Worm (Caenorhabditis elegans): ENCODE data around the gene srg-61.

srg-61 gene

ce11 chrV:2727101-2727500 lies 13.0 kb downstream of the srg-61 start, which contains the start of gene str-13:
str-13 (minus strand) TSS chrV:2727201.
- TF ChIP-seq nhr-11 (tag; optimal IDR thresholded peaks at IDR 0.05), result no peak
- no peak for TF ChIP-seq skn-1 (tag; optimal IDR thresholded peaks at IDR 0.05)
- no peak for TF ChIP-seq pha-4 (tag; optimal IDR thresholded peaks at IDR 0.05)
- TF ChIP-seq unc-62 (GFP tag; optimal IDR thresholded peaks at IDR 0.05), result no peak
- no peak for TF ChIP-seq fos-1 (tag; optimal IDR thresholded peaks at IDR 0.05)
- no peak for TF ChIP-seq nhr-25 (tag; optimal IDR thresholded peaks at IDR 0.05)
- TF ChIP-seq nhr-12 (tag; optimal IDR thresholded peaks at IDR 0.05), result no peak
- no peak for TF ChIP-seq ceh-28 (tag; optimal IDR thresholded peaks at IDR 0.05)
- TF ChIP-seq ceh-82 (tag; optimal IDR thresholded peaks at IDR 0.05), result no peak
- TF ChIP-seq elt-1 (tag; optimal IDR thresholded peaks at IDR 0.05), result no peak
- no peak for TF ChIP-seq ztf-11 (tag; optimal IDR thresholded peaks at IDR 0.05)
- TF ChIP-seq daf-12 (tag; optimal IDR thresholded peaks at IDR 0.05), result no peak
- TF ChIP-seq tbx-2 (tag; optimal IDR thresholded peaks at IDR 0.05), result no peak
- TF ChIP-seq mdl-1 (tag; optimal IDR thresholded peaks at IDR 0.05), result no peak
- no peak for TF ChIP-seq lin-15B (tag; optimal IDR thresholded peaks at IDR 0.05)
- TF ChIP-seq nhr-43 (tag; optimal IDR thresholded peaks at IDR 0.05; ENCODE audit: poor library complexity, severe bottlenecking), result no peak
- TF ChIP-seq elt-3 (tag; optimal IDR thresholded peaks at IDR 0.05), result no peak

- TF ChIP-seq eor-1 (tag; optimal IDR thresholded peaks at IDR 0.05), result no peak
- TF ChIP-seq nfya-1 (tag; optimal IDR thresholded peaks at IDR 0.05; ENCODE audit: insufficient read depth), result no peak
- TF ChIP-seq nhr-77 (tag; optimal IDR thresholded peaks at IDR 0.05), result no peak
- no peak for TF ChIP-seq lsy-12 (tag; optimal IDR thresholded peaks at IDR 0.05)
- no peak for TF ChIP-seq mml-1 (tag; optimal IDR thresholded peaks at IDR 0.05)
- TF ChIP-seq elt-1 (tag; optimal IDR thresholded peaks at IDR 0.05), result no peak
- TF ChIP-seq lin-15B (tag; optimal IDR thresholded peaks at IDR 0.05), result no peak
- TF ChIP-seq elt-2 (tag; optimal IDR thresholded peaks at IDR 0.05), result no peak
These were observed 14.9 kb downstream of the srg-61 start, which contains the start of gene srg-59 for ce11 chrV:2725225-2725624. srg-59 (minus strand) TSS chrV:2725325.

DNA sequence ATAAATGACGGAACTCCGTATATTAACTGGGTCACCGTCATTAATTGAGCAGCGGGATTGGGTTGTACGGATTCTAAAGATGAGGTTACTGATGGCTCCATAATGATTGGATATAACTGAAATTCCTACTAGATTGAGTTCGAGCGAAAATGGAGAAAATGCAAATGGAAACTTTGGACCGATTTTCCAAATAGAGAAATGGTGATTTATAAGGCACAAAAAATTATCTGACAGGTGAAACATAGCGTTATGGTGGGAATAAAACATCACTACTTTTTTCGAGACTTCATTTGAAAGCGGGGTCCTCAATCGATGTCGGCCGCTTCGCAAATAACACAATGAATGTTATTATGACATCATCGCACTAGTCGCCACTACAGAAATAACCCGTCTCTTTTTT lies 17.6 kb downstream of the srg-61 start, which contains the start of gene srg-60:
TSS of gene srg-60 (minus strand) at position 101 of the 400 bp plus-strand sequence.
- TF ChIP-seq nhr-77 (tag; optimal IDR thresholded peaks at IDR 0.05) (no peak), nhr-43 (tag; optimal IDR thresholded peaks at IDR 0.05; ENCODE audit: poor library complexity, severe bottlenecking) (no peak), lsy-12 (tag; optimal IDR thresholded peaks at IDR 0.05) (no peak), fkh-10 (GFP tag; optimal IDR thresholded peaks at IDR 0.05) (no peak), lin-15B (tag; optimal IDR thresholded peaks at IDR 0.05) (no peak), jun-1 (tag; optimal IDR thresholded peaks at IDR 0.05) (no peak), egl-27 (tag; optimal IDR thresholded peaks at IDR 0.05) (no peak), ZK546.5 (tag; optimal IDR thresholded peaks at IDR 0.05) (no peak), fos-1 (tag; optimal IDR thresholded peaks at IDR 0.05) (no peak), skn-1 (tag; optimal IDR thresholded peaks at IDR 0.05) (no peak), pqm-1 (tag; optimal IDR thresholded peaks at IDR 0.05) (no peak)

ce11 chrV:2720763-2721162 lies 19.4 kb downstream of the srg-61 start, which contains the start of gene srt-27:
srt-27 (minus strand) TSS chrV:2720863.
- TF ChIP-seq nhr-23 (tag; optimal IDR thresholded peaks at IDR 0.05) (no peak), mml-1 (tag; optimal IDR thresholded peaks at IDR 0.05) (no peak), aly-2 (tag; optimal IDR thresholded peaks at IDR 0.05) (no peak), nhr-237 (tag; optimal IDR thresholded peaks at IDR 0.05) (no peak), pha-4 (tag; optimal IDR thresholded peaks at IDR 0.05) (no peak)

ce11 chrV:2718688-2719185 lies 21.4 kb downstream of the srg-61 start, which contains the start of gene srt-29:
srt-29 (minus strand) TSS chrV:2719135.
- no peak for TF ChIP-seq nhr-25 (tag; optimal IDR thresholded peaks at IDR 0.05)

- TF ChIP-seq nhr-12 (tag; optimal IDR thresholded peaks at IDR 0.05) (no peak), zag-1 (tag; optimal IDR thresholded peaks at IDR 0.05) (no peak), ama-1 (optimal IDR thresholded peaks at IDR 0.05) (no peak), hmg-11 (tag; optimal IDR thresholded peaks at IDR 0.05) (no peak), nhr-28 (tag; optimal IDR thresholded peaks at IDR 0.05) (no peak), elt-3 (tag; optimal IDR thresholded peaks at IDR 0.05) (no peak), unc-39 (tag; optimal IDR thresholded peaks at IDR 0.05) (no peak)
These were observed 23.2 kb downstream of the srg-61 start for ce11 chrV:2716933-2717332.

Data from whole organism, L3 larva.